Worm (Caenorhabditis elegans) whole organism, L4 larva: Measurements from ENCODE around the gene rec-8.

Source experiments
- F37D6.2 ChIP-seq: sonication (generic microtip); optimal IDR thresholded peaks from 2 replicates; lab custom pipeline; 2016; ENCODE audit warnings: mild to moderate bottlenecking, missing genetic modification characterization, missing compliant biosample characterization
- R02D3.7 ChIP-seq: fragments of 150-350 bp; sonication (generic microtip); optimal IDR thresholded peaks from 3 replicates; lab custom pipeline; 2014; ENCODE audit warnings: missing biosample characterization, missing genetic modification characterization
- T20F7.1 ChIP-seq: fragments of 200-800 bp; sonication (Bioruptor generic); optimal IDR thresholded peaks from 2 replicates; lab custom pipeline; 2018; ENCODE audit warnings: mild to moderate bottlenecking, missing genetic modification characterization, missing compliant biosample characterization
- Y75B8A.6 ChIP-seq: fragments of 200-800 bp; sonication (Bioruptor generic); IDR thresholded peaks from 2 replicates; pipeline ENCODE4 v1.3.6; 2022; ENCODE audit warnings: missing genetic modification reagents, missing genetic modification characterization, missing compliant biosample characterization
- aha-1 ChIP-seq: fragments of 150-350 bp; peaks from one replicate; lab custom pipeline; 2014; ENCODE audit warnings: missing biosample characterization, missing genetic modification characterization
- ama-1 ChIP-seq: fragments of 150-350 bp; optimal IDR thresholded peaks from 2 replicates; lab custom pipeline; 2014; ENCODE audit warnings: inconsistent platforms, mixed read lengths
- arid-1 ChIP-seq: fragments of 200-800 bp; sonication (Bioruptor generic); conservative IDR thresholded peaks from 2 replicates; pipeline ENCODE4 v1.3.6; 2022; ENCODE audit warnings: missing genetic modification reagents, missing genetic modification characterization, missing compliant biosample characterization
- ceh-20 ChIP-seq: fragments of 200-800 bp; sonication (Bioruptor generic); IDR thresholded peaks from 2 replicates; pipeline ENCODE4 v1.3.6; 2022; ENCODE audit warnings: missing genetic modification reagents, missing genetic modification characterization, missing compliant biosample characterization
- ceh-32 ChIP-seq: sonication (generic microtip); optimal IDR thresholded peaks from 2 replicates; lab custom pipeline; 2016; ENCODE audit warnings: mild to moderate bottlenecking, missing genetic modification characterization, missing compliant biosample characterization; ENCODE audit not compliant: poor library complexity
- ceh-62 ChIP-seq: sonication (generic microtip); optimal IDR thresholded peaks from 2 replicates; lab custom pipeline; 2017; ENCODE audit warnings: missing biosample characterization, missing genetic modification characterization
- ceh-82 ChIP-seq: sonication (generic microtip); optimal IDR thresholded peaks from 2 replicates; lab custom pipeline; 2017; ENCODE audit warnings: missing biosample characterization, missing genetic modification characterization
- cey-2 ChIP-seq: sonication (generic microtip); optimal IDR thresholded peaks from 3 replicates; lab custom pipeline; 2017; ENCODE audit warnings: missing genetic modification characterization, mild to moderate bottlenecking, missing compliant biosample characterization, antibody characterized with exemption, borderline replicate concordance; ENCODE audit not compliant: insufficient read depth
- daf-16 ChIP-seq, 3 experiments: sonication (generic microtip); optimal IDR thresholded peaks; 2 replicates each; lab custom pipeline; 2016 to 2017; ENCODE audit warnings: missing genetic modification characterization in 3 of 3, missing genetic modification reagents in 3 of 3, mild to moderate bottlenecking in 2 of 3, missing compliant biosample characterization in 2 of 3, missing biosample characterization in 1 of 3, moderate library complexity in 1 of 3
- dmd-6 ChIP-seq: fragments of 200-800 bp; sonication (Bioruptor generic); IDR thresholded peaks from 2 replicates; pipeline ENCODE4 v1.3.6; 2022; ENCODE audit warnings: missing genetic modification reagents, missing genetic modification characterization, missing compliant biosample characterization
- egl-27 ChIP-seq: sonication (generic microtip); optimal IDR thresholded peaks from 3 replicates; lab custom pipeline; 2017; ENCODE audit warnings: missing biosample characterization, missing genetic modification reagents, missing genetic modification characterization
- fkh-10 ChIP-seq: fragments of 150-350 bp; optimal IDR thresholded peaks from 2 replicates; lab custom pipeline; 2014; ENCODE audit warnings: missing biosample characterization, missing genetic modification reagents, missing genetic modification characterization
- hif-1 ChIP-seq, 2 experiments: sonication (generic microtip); optimal IDR thresholded peaks; 2 replicates each; lab custom pipeline; 2016 to 2017; ENCODE audit warnings: missing compliant biosample characterization in 2 of 2, missing genetic modification characterization in 2 of 2, missing genetic modification reagents in 2 of 2, missing genotype in 2 of 2, mild to moderate bottlenecking in 1 of 2
- hlh-11 ChIP-seq: fragments of 200-800 bp; sonication (Bioruptor generic); optimal IDR thresholded peaks from 2 replicates; lab custom pipeline; 2018; ENCODE audit warnings: mild to moderate bottlenecking, missing genetic modification characterization, missing compliant biosample characterization
- hlh-30 ChIP-seq: sonication (generic microtip); optimal IDR thresholded peaks from 2 replicates; lab custom pipeline; 2017; ENCODE audit warnings: antibody characterized with exemption, mild to moderate bottlenecking, missing genetic modification characterization, missing compliant biosample characterization; ENCODE audit not compliant: insufficient read depth
- hmg-1.1 ChIP-seq: fragments of 200-800 bp; sonication (Bioruptor generic); IDR thresholded peaks from 2 replicates; pipeline ENCODE4 v1.3.6; 2022; ENCODE audit warnings: missing genetic modification reagents, missing genetic modification characterization, missing compliant biosample characterization
- lin-15B ChIP-seq: fragments of 150-350 bp; sonication (generic microtip); optimal IDR thresholded peaks from 3 replicates; lab custom pipeline; 2014; ENCODE audit warnings: missing biosample characterization, missing genetic modification characterization
- lin-29 ChIP-seq: fragments of 200-800 bp; sonication (Bioruptor generic); IDR thresholded peaks from 2 replicates; pipeline ENCODE4 v1.3.6; 2022; ENCODE audit warnings: missing genetic modification reagents, missing genetic modification characterization, missing compliant biosample characterization
- lin-38 ChIP-seq: fragments of 200-800 bp; sonication (Bioruptor generic); IDR thresholded peaks from 2 replicates; pipeline ENCODE4 v1.3.6; 2022; ENCODE audit warnings: missing genetic modification reagents, missing genetic modification characterization, missing compliant biosample characterization
- lin-39 ChIP-seq: fragments of 150-350 bp; optimal IDR thresholded peaks from 2 replicates; lab custom pipeline; 2014; ENCODE audit warnings: missing biosample characterization, missing genetic modification reagents, missing genetic modification characterization
- lsy-2 ChIP-seq, 2 experiments: fragments of 150-350 bp in 1 of 2; sonication (generic microtip) in 1 of 2; optimal IDR thresholded peaks; 2 replicates each; lab custom pipeline; 2014 to 2017; ENCODE audit warnings: missing biosample characterization in 2 of 2, missing genetic modification characterization in 2 of 2
- mep-1 ChIP-seq: fragments of 150-350 bp; sonication (generic microtip); optimal IDR thresholded peaks from 3 replicates; lab custom pipeline; 2014; ENCODE audit warnings: missing biosample characterization, missing genetic modification characterization
- nhr-102 ChIP-seq: sonication (generic microtip); optimal IDR thresholded peaks from 2 replicates; lab custom pipeline; 2016; ENCODE audit warnings: mild to moderate bottlenecking, missing genetic modification characterization, moderate library complexity, missing compliant biosample characterization
- nhr-48 ChIP-seq: sonication (generic microtip); optimal IDR thresholded peaks from 2 replicates; lab custom pipeline; 2016; ENCODE audit warnings: mild to moderate bottlenecking, missing genetic modification characterization, missing compliant biosample characterization
- nhr-76 ChIP-seq: fragments of 150-350 bp; optimal IDR thresholded peaks from 2 replicates; lab custom pipeline; 2014; ENCODE audit warnings: missing biosample characterization, missing genetic modification characterization
- nhr-77 ChIP-seq: fragments of 150-350 bp; optimal IDR thresholded peaks from 2 replicates; lab custom pipeline; 2014; ENCODE audit warnings: missing biosample characterization, missing genetic modification characterization
- pha-4 ChIP-seq, 2 experiments: fragments of 150-350 bp in 1 of 2; fragments of 200-800 bp in 1 of 2; sonication (Bioruptor generic) in 1 of 2; IDR thresholded peaks in 1 of 2; optimal IDR thresholded peaks in 1 of 2; 2 replicates each; pipeline versions ENCODE4 v1.3.6 to Lab custom; 2014 to 2022; ENCODE audit warnings: missing genetic modification characterization in 2 of 2, missing genetic modification reagents in 2 of 2, missing biosample characterization in 1 of 2, missing compliant biosample characterization in 1 of 2
- php-3 ChIP-seq: fragments of 200-800 bp; sonication (Bioruptor generic); IDR thresholded peaks from 2 replicates; pipeline ENCODE4 v1.3.6; 2022; ENCODE audit warnings: missing genetic modification reagents, missing genetic modification characterization, missing compliant biosample characterization
- rbr-2 ChIP-seq: sonication (generic microtip); optimal IDR thresholded peaks from 2 replicates; lab custom pipeline; 2016; ENCODE audit warnings: missing genotype, missing genetic modification characterization, missing compliant biosample characterization
- set-16 ChIP-seq: fragments of 200-800 bp; sonication (Bioruptor generic); IDR thresholded peaks from 2 replicates; pipeline ENCODE4 v1.3.6; 2022; ENCODE audit warnings: missing genetic modification reagents, missing genetic modification characterization, missing compliant biosample characterization
- skn-1 ChIP-seq: fragments of 150-350 bp; optimal IDR thresholded peaks from 2 replicates; lab custom pipeline; 2014; ENCODE audit warnings: missing biosample characterization, missing genetic modification characterization
- snpc-4 ChIP-seq: fragments of 150-350 bp; optimal IDR thresholded peaks from 2 replicates; lab custom pipeline; 2014; ENCODE audit warnings: missing biosample characterization, missing genetic modification characterization
- spr-3 ChIP-seq: fragments of 200-800 bp; sonication (Bioruptor generic); optimal IDR thresholded peaks from 2 replicates; lab custom pipeline; 2018; ENCODE audit warnings: mild to moderate bottlenecking, missing genetic modification characterization, missing compliant biosample characterization
- tag-97 ChIP-seq: fragments of 200-800 bp; sonication (Bioruptor generic); IDR thresholded peaks from 2 replicates; pipeline ENCODE4 v1.3.6; 2022; ENCODE audit warnings: missing genetic modification characterization, missing compliant biosample characterization
- tra-1 ChIP-seq: fragments of 200-800 bp; sonication (Bioruptor generic); IDR thresholded peaks from 2 replicates; pipeline ENCODE4 v1.3.6; 2022; ENCODE audit warnings: missing genetic modification reagents, missing genetic modification characterization, missing compliant biosample characterization
- unc-39 ChIP-seq: sonication (generic microtip); optimal IDR thresholded peaks from 2 replicates; lab custom pipeline; 2017; ENCODE audit warnings: missing biosample characterization, missing genetic modification characterization
- vab-7 ChIP-seq: fragments of 200-800 bp; sonication (Bioruptor generic); IDR thresholded peaks from 2 replicates; pipeline ENCODE4 v1.3.6; 2022; ENCODE audit warnings: missing genetic modification reagents, missing genetic modification characterization, missing compliant biosample characterization

rec-8 gene

DNA sequence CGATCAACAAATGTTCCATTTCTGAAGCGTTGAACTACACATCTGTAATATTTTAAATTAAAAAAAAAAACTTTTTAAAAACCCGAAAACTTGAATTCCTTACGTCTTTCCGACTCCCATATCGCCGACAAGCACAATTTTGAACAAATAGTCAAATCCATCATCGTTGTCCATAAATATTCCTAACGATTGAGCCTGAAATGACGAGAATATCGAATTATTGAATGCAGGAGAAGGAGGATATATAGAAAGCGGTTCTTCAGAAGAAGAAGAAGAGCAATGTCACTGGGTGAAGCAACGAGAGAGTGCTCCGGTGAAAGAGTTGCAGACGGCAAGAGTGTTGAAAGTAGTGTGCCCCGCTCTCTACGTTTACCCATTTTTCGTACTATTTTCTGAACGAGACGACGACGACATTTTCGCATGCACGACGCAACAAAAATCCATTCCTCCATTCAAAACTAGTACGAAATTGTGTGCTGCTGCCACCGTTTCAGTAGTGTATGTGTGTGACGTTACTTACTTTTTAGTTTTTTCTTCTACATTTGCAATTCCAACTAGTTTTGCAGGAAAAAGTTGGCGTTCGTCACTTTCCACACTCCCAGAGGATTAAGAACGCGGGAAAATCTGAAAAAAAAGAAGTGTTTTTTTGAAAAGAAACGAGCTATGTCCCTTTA lies 30.9 kb upstream of the rec-8 start, which contains the start of gene rab-19:
Gene rab-19 (minus strand): TSS at position 624 of the 674 bp plus-strand sequence.
- TF ChIP-seq hmg-1.1 (GFP tag; lab: Robert Waterston, UW) (0 out of 2 replicates have a peak, but pooled peaks have one; percentile 40), rbr-2 (tag; lab: Kevin White, UChicago) (no peak), nhr-77 (tag; lab: Kevin White, UChicago) (no peak), arid-1 (no peak), F37D6.2 (tag; lab: Kevin White, UChicago) (no peak), lin-38 (GFP tag; lab: Robert Waterston, UW) (peak; percentile 32; the same call in 1 of the 2 replicates), egl-27 (tag; lab: Kevin White, UChicago) (no peak), set-16 (no peak), aha-1 (tag; lab: Kevin White, UChicago) (peak; percentile 60), hif-1 (tag; optimal IDR thresholded peaks at IDR 0.05; lab: Kevin White, UChicago) (peak in 1 of 2 experiments; percentile 19), tra-1 (GFP tag; lab: Robert Waterston, UW) (no peak), ceh-82 (tag; lab: Kevin White, UChicago) (no peak), nhr-48 (tag; lab: Kevin White, UChicago) (no peak), php-3 (GFP tag; lab: Robert Waterston, UW) (no peak), mep-1 (tag; lab: Kevin White, UChicago) (peak; percentile 10), lin-29 (GFP tag; lab: Robert Waterston, UW) (no peak), R02D3.7 (tag; lab: Kevin White, UChicago) (no peak), hlh-11 (no peak), Y75B8A.6 (GFP tag; lab: Robert Waterston, UW) (no peak), dmd-6 (GFP tag; lab: Robert Waterston, UW) (no peak), nhr-76 (no peak)

DNA sequence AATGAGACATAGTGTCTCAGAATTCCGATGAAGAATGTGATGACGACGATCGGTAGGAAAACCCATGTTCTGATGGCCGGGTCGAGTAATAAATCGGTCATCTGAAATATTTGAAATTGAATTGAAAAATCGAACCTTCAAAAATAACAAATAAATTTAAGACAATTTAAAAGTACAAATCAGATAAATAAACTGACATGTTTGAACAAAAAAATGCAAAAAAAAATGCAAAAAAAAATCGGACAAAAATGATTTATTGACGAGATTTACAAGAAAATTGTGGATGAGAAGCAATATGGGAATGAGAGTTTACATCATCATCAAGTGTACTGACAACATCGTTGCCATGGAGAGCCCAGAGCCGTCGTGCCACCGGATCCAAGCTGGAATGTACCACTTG lies 28.8 kb upstream of the rec-8 start, which contains the start of gene emc-3:
Gene emc-3 (minus strand): TSS at position 101 of the 400 bp plus-strand sequence.
- TF ChIP-seq hif-1 (tag; optimal IDR thresholded peaks at IDR 0.05; lab: Kevin White, UChicago) (no peak), pha-4 (GFP tag; IDR thresholded peaks at IDR 0.05; lab: Robert Waterston, UW) (no peak), pha-4 (tag; optimal IDR thresholded peaks at IDR 0.05; lab: Kevin White, UChicago) (no peak), unc-39 (tag; lab: Kevin White, UChicago) (no peak), snpc-4 (tag; lab: Kevin White, UChicago) (no peak), nhr-102 (tag; lab: Kevin White, UChicago) (no peak), aha-1 (tag; lab: Kevin White, UChicago) (no peak), arid-1 (no peak), lsy-2 (tag; optimal IDR thresholded peaks at IDR 0.05; lab: Kevin White, UChicago) (no peak), vab-7 (GFP tag; lab: Robert Waterston, UW) (no peak), T20F7.1 (GFP tag; lab: Kevin White, UChicago) (no peak), ceh-62 (tag; lab: Kevin White, UChicago) (no peak), tag-97 (no peak), cey-2 (tag; lab: Kevin White, UChicago) (no peak), ceh-32 (tag; lab: Kevin White, UChicago) (no peak), ceh-20 (GFP tag; lab: Robert Waterston, UW) (no peak), daf-16 (GFP tag; optimal IDR thresholded peaks at IDR 0.05; lab: Kevin White, UChicago) (no peak), daf-16 (tag; optimal IDR thresholded peaks at IDR 0.05; lab: Kevin White, UChicago) (no peak), ama-1 (lab: Kevin White, UChicago) (no peak)

DNA sequence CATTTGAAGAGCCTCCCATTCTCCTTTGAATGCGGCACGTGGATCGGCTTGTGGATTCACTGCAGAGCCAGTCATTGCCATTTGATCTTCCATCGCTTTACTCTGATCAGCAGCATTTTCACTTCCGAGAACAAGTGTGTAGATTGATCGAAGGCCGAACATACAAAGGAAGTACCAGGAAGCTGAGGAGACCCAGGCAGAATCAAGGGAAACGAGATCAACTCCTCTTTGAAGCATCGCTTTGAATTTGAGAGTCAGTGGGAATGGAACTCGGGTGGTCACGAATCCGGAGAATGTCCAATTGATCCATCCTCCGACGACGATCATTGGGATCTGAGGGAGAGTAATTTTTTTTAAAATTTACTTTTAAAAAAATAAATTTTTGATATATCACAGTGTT lies 27.5 kb upstream of the rec-8 start:
- TF ChIP-seq php-3 (GFP tag; lab: Robert Waterston, UW) (no peak), hlh-30 (tag; lab: Kevin White, UChicago) (no peak), ceh-62 (tag; lab: Kevin White, UChicago) (no peak), R02D3.7 (tag; lab: Kevin White, UChicago) (no peak), lsy-2 (tag; optimal IDR thresholded peaks at IDR 0.05; lab: Kevin White, UChicago) (no peak), spr-3 (GFP tag; lab: Kevin White, UChicago) (no peak), pha-4 (GFP tag; IDR thresholded peaks at IDR 0.05; lab: Robert Waterston, UW) (no peak), pha-4 (tag; optimal IDR thresholded peaks at IDR 0.05; lab: Kevin White, UChicago) (no peak), Y75B8A.6 (GFP tag; lab: Robert Waterston, UW) (no peak), lin-39 (tag; lab: Kevin White, UChicago) (no peak), fkh-10 (GFP tag; lab: Kevin White, UChicago) (no peak), lin-15B (tag; lab: Kevin White, UChicago) (no peak), skn-1 (tag; lab: Kevin White, UChicago) (no peak)
